Worm (Caenorhabditis elegans) whole organism, L2 larva: ENCODE measurements around the gene C10G8.2.

Source experiments
- C34F6.9 ChIP-seq: fragments of 150-350 bp; optimal IDR thresholded peaks from 2 replicates; lab custom pipeline; 2014; ENCODE audit warnings: missing biosample characterization, missing genetic modification characterization
- Y55F3AM.14 ChIP-seq: fragments of 200-800 bp; sonication (Bioruptor generic); optimal IDR thresholded peaks from 2 replicates; lab custom pipeline; 2018; ENCODE audit warnings: mild to moderate bottlenecking, missing genetic modification characterization, missing compliant biosample characterization
- ZK546.5 ChIP-seq: sonication (generic microtip); optimal IDR thresholded peaks from 2 replicates; lab custom pipeline; 2017; ENCODE audit warnings: missing biosample characterization, missing genetic modification characterization
- alr-1 ChIP-seq: fragments of 150-350 bp; optimal IDR thresholded peaks from 2 replicates; lab custom pipeline; 2014; ENCODE audit warnings: missing biosample characterization, missing genetic modification characterization
- aly-2 ChIP-seq: fragments of 150-350 bp; optimal IDR thresholded peaks from 2 replicates; lab custom pipeline; 2014; ENCODE audit warnings: missing biosample characterization, missing genetic modification characterization
- ama-1 ChIP-seq: fragments of 150-350 bp; optimal IDR thresholded peaks from 2 replicates; lab custom pipeline; 2018; ENCODE audit warnings: inconsistent platforms
- blmp-1 ChIP-seq: sonication (generic microtip); optimal IDR thresholded peaks from 2 replicates; lab custom pipeline; 2017; ENCODE audit warnings: missing genetic modification characterization, mild to moderate bottlenecking, missing compliant biosample characterization, antibody characterized with exemption, moderate library complexity; ENCODE audit not compliant: insufficient read depth
- crh-2 ChIP-seq: sonication (generic microtip); optimal IDR thresholded peaks from 2 replicates; lab custom pipeline; 2017; ENCODE audit warnings: missing biosample characterization, missing genetic modification characterization
- elt-3 ChIP-seq: sonication (generic microtip); optimal IDR thresholded peaks from 2 replicates; lab custom pipeline; 2017; ENCODE audit warnings: missing biosample characterization, missing genetic modification characterization
- fos-1 ChIP-seq: fragments of 150-350 bp; optimal IDR thresholded peaks from 2 replicates; lab custom pipeline; 2014; ENCODE audit warnings: missing biosample characterization, missing genetic modification characterization
- lin-11 ChIP-seq: fragments of 150-350 bp; sonication (generic microtip); optimal IDR thresholded peaks from 2 replicates; lab custom pipeline; 2014; ENCODE audit warnings: missing biosample characterization, missing genetic modification characterization, inconsistent platforms, mixed read lengths
- lin-13 ChIP-seq: fragments of 150-350 bp; optimal IDR thresholded peaks from 2 replicates; lab custom pipeline; 2014; ENCODE audit warnings: missing biosample characterization, missing genetic modification reagents, missing genetic modification characterization
- mbf-1 ChIP-seq: sonication (generic microtip); optimal IDR thresholded peaks from 2 replicates; lab custom pipeline; 2017; ENCODE audit warnings: missing biosample characterization, missing genetic modification characterization
- mdl-1 ChIP-seq, 2 experiments: fragments of 150-350 bp in 1 of 2; sonication (generic microtip) in 1 of 2; optimal IDR thresholded peaks; 2 replicates each; lab custom pipeline; 2017; ENCODE audit warnings: missing biosample characterization in 2 of 2, missing genetic modification characterization in 2 of 2
- nhr-11 ChIP-seq: fragments of 150-350 bp; optimal IDR thresholded peaks from 2 replicates; lab custom pipeline; 2014; ENCODE audit warnings: missing biosample characterization, missing genetic modification characterization
- nhr-129 ChIP-seq: fragments of 150-350 bp; optimal IDR thresholded peaks from 2 replicates; lab custom pipeline; 2014; ENCODE audit warnings: missing biosample characterization, missing genetic modification characterization
- nhr-21 ChIP-seq: fragments of 150-350 bp; optimal IDR thresholded peaks from 2 replicates; lab custom pipeline; 2014; ENCODE audit warnings: missing biosample characterization, missing genetic modification characterization
- nhr-23 ChIP-seq: fragments of 150-350 bp; optimal IDR thresholded peaks from 2 replicates; lab custom pipeline; 2014; ENCODE audit warnings: missing biosample characterization, missing genetic modification reagents, missing genetic modification characterization
- nhr-25 ChIP-seq: fragments of 150-350 bp; sonication (generic microtip); optimal IDR thresholded peaks from 3 replicates; lab custom pipeline; 2014; ENCODE audit warnings: missing biosample characterization, missing genetic modification characterization
- nhr-6 ChIP-seq: fragments of 150-350 bp; optimal IDR thresholded peaks from 2 replicates; lab custom pipeline; 2014; ENCODE audit warnings: missing biosample characterization, missing genetic modification characterization
- nhr-77 ChIP-seq: fragments of 150-350 bp; optimal IDR thresholded peaks from 2 replicates; lab custom pipeline; 2014; ENCODE audit warnings: missing biosample characterization, missing genetic modification characterization
- peb-1 ChIP-seq: fragments of 150-350 bp; optimal IDR thresholded peaks from 2 replicates; lab custom pipeline; 2014; ENCODE audit warnings: missing biosample characterization, missing genetic modification characterization
- sma-3 ChIP-seq: sonication (generic microtip); optimal IDR thresholded peaks from 2 replicates; lab custom pipeline; 2016; ENCODE audit warnings: missing genetic modification reagents, missing genetic modification characterization, missing compliant biosample characterization
- sma-9 ChIP-seq, 2 experiments: fragments of 150-350 bp in 1 of 2; sonication (generic microtip) in 1 of 2; optimal IDR thresholded peaks; 2 replicates each; lab custom pipeline; 2014 to 2016; ENCODE audit warnings: missing genetic modification characterization in 2 of 2, mild to moderate bottlenecking in 1 of 2, missing biosample characterization in 1 of 2, missing compliant biosample characterization in 1 of 2, missing genetic modification reagents in 1 of 2, moderate library complexity in 1 of 2
- snpc-4 ChIP-seq: fragments of 150-350 bp; optimal IDR thresholded peaks from 2 replicates; lab custom pipeline; 2014; ENCODE audit warnings: missing biosample characterization, missing genetic modification characterization
- unc-62 ChIP-seq: fragments of 150-350 bp; optimal IDR thresholded peaks from 2 replicates; lab custom pipeline; 2014; ENCODE audit warnings: missing biosample characterization, missing genetic modification reagents, missing genetic modification characterization
- ztf-11 ChIP-seq: sonication (generic microtip); optimal IDR thresholded peaks from 2 replicates; lab custom pipeline; 2017; ENCODE audit warnings: missing biosample characterization, missing genetic modification characterization

C10G8.2 gene

DNA sequence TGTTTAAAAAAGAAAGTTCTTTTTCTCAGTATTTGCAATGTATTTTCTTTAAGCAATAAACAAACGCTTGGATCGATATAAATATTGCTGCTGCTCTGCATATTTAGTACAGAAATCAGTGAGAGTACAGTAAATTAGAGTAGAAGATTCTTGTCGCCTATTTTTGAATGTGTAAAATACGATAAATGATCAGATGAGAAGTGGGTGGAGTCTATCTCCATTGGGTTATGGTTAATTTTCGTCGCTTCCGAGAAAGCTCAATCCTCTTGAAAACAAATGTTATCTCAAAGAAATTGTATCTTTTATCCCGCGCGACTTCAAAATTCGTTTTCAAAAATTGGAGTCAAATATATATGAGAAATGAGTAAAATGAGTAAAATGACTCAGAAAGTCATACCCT is 44.6 kb downstream of the C10G8.2 start, which contains the start of gene nhr-216:
nhr-216 (minus strand) TSS at position 101 of the 400 bp plus-strand sequence.
- no peak for TF ChIP-seq nhr-11 (tag; lab: Kevin White, UChicago)
- TF ChIP-seq nhr-129: no peak
- TF ChIP-seq fos-1 (tag; lab: Kevin White, UChicago): no peak
- TF ChIP-seq lin-11 (tag; lab: Kevin White, UChicago): no peak
- TF ChIP-seq ztf-11 (tag; lab: Kevin White, UChicago): no peak
- no peak for TF ChIP-seq aly-2 (tag; lab: Kevin White, UChicago)
- TF ChIP-seq elt-3 (tag; lab: Kevin White, UChicago): no peak
- no peak for TF ChIP-seq blmp-1 (tag; lab: Kevin White, UChicago)
- TF ChIP-seq ZK546.5 (tag; lab: Kevin White, UChicago): no peak
- TF ChIP-seq nhr-23 (tag; lab: Kevin White, UChicago): no peak
- TF ChIP-seq ama-1 (lab: Kevin White, UChicago): no peak
- no peak for TF ChIP-seq sma-3
- TF ChIP-seq sma-9 (GFP tag; optimal IDR thresholded peaks at IDR 0.05; lab: Kevin White, UChicago): no peak
- no peak for TF ChIP-seq sma-9 (tag; optimal IDR thresholded peaks at IDR 0.05; lab: Kevin White, UChicago)
- no peak for TF ChIP-seq snpc-4 (tag; lab: Kevin White, UChicago)
- TF ChIP-seq C34F6.9 (tag; lab: Kevin White, UChicago): no peak
- TF ChIP-seq Y55F3AM.14: no peak

DNA sequence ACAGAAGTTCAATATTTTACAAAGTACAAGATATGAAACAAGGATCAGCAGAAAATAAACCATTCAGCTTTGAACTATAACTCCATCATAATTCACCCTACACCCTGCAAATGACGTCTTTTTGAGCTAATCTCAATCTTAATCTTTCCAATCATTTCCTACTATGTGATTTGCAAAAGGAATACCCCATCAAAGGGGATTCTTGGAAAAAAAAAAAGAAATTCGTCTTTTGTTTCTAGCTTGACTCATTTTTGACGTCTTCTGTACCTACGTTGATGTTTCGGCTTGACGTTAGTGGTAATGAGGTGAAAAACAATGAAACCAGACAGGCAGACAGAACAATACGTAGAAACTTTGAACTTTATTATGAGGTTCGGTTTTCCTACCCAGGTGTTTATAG is 48.0 kb downstream of the C10G8.2 start:
- no peak for TF ChIP-seq sma-9 (GFP tag; optimal IDR thresholded peaks at IDR 0.05; lab: Kevin White, UChicago)
- TF ChIP-seq sma-9 (tag; optimal IDR thresholded peaks at IDR 0.05; lab: Kevin White, UChicago): no peak
- TF ChIP-seq nhr-25: no peak
- TF ChIP-seq nhr-6 (tag; lab: Kevin White, UChicago): no peak
- no peak for TF ChIP-seq lin-11 (tag; lab: Kevin White, UChicago)
- no peak for TF ChIP-seq lin-13
- TF ChIP-seq crh-2 (tag; lab: Kevin White, UChicago): no peak
- no peak for TF ChIP-seq nhr-21 (tag; lab: Kevin White, UChicago)
- TF ChIP-seq nhr-11 (tag; lab: Kevin White, UChicago): no peak
- no peak for TF ChIP-seq alr-1 (tag; lab: Kevin White, UChicago)
- TF ChIP-seq sma-3: no peak
- TF ChIP-seq mbf-1 (tag; lab: Kevin White, UChicago): no peak

- no peak for TF ChIP-seq mdl-1 (tag; optimal IDR thresholded peaks at IDR 0.05; lab: Kevin White, UChicago)
- TF ChIP-seq C34F6.9 (tag; lab: Kevin White, UChicago): no peak
- no peak for TF ChIP-seq nhr-77
- no peak for TF ChIP-seq peb-1
- no peak for TF ChIP-seq alr-1 (tag; lab: Kevin White, UChicago)
- TF ChIP-seq unc-62 (GFP tag; lab: Kevin White, UChicago): no peak
- TF ChIP-seq lin-13: no peak
These were observed 50.7 kb downstream of the C10G8.2 start, which contains the start of gene T09D3.8 for ce11 chrV:5364863-5365262. Gene T09D3.8 (plus strand): TSS chrV:5365163.
